Fruit fly (Drosophila melanogaster): ENCODE data around the gene Prim1.

Prim1 gene

dm6 chr3L:8363266-8363665, 23.2 kb downstream of the Prim1 start:
- TF ChIP-seq CG9139 (GFP tag; optimal IDR thresholded peaks at IDR 0.05) (no peak), eg (GFP tag; IDR thresholded peaks at IDR 0.05) (no peak), Gug (GFP tag; IDR thresholded peaks at IDR 0.05) (no peak), Hr4 (GFP tag; optimal IDR thresholded peaks at IDR 0.05) (no peak), fd85E (GFP tag; optimal IDR thresholded peaks at IDR 0.05) (no peak), Hr39 (GFP tag; optimal IDR thresholded peaks at IDR 0.05) (no peak), CG6854 (GFP tag; optimal IDR thresholded peaks at IDR 0.05) (no peak), spab (GFP tag; optimal IDR thresholded peaks at IDR 0.05) (no peak), ss (GFP tag; optimal IDR thresholded peaks at IDR 0.05) (no peak), Blimp-1 (GFP tag; optimal IDR thresholded peaks at IDR 0.05) (no peak), Sox14 (GFP tag; optimal IDR thresholded peaks at IDR 0.05) (no peak), CG6808 (GFP tag; optimal IDR thresholded peaks at IDR 0.05) (no peak), pdm3 (GFP tag; optimal IDR thresholded peaks at IDR 0.05) (no peak), CG6792 (GFP tag; optimal IDR thresholded peaks at IDR 0.05) (no peak), achi (GFP tag; optimal IDR thresholded peaks at IDR 0.05) (no peak), cyc (GFP tag; optimal IDR thresholded peaks at IDR 0.05) (no peak)

dm6 chr3L:8368694-8369344, 28.7 kb downstream of the Prim1 start:
- TF ChIP-seq CG10631 (GFP tag; optimal IDR thresholded peaks at IDR 0.05), result no peak
- TF ChIP-seq Smox (GFP tag; optimal IDR thresholded peaks at IDR 0.05), result peak; percentile 76
- no peak for TF ChIP-seq Gug (GFP tag; IDR thresholded peaks at IDR 0.05)
- no peak for TF ChIP-seq CG15336 (GFP tag; IDR thresholded peaks at IDR 0.05)
- TF ChIP-seq Ets96B (tag; optimal IDR thresholded peaks at IDR 0.05), result no peak
- TF ChIP-seq esn (GFP tag; optimal IDR thresholded peaks at IDR 0.05), result peak; percentile 76
- TF ChIP-seq CG11902 (GFP tag; optimal IDR thresholded peaks at IDR 0.05), result peak; percentile 44
- TF ChIP-seq Sox102F (GFP tag; optimal IDR thresholded peaks at IDR 0.05), result peak; percentile 60
- TF ChIP-seq fkh (GFP tag; optimal IDR thresholded peaks at IDR 0.05), result no peak
- no peak for TF ChIP-seq dac (GFP tag; optimal IDR thresholded peaks at IDR 0.05)
- peak; percentile 4 for TF ChIP-seq CG6854 (GFP tag; optimal IDR thresholded peaks at IDR 0.05)
- peak; percentile 35 for TF ChIP-seq acj6 (GFP tag; optimal IDR thresholded peaks at IDR 0.05)
- TF ChIP-seq CG10669 (GFP tag; optimal IDR thresholded peaks at IDR 0.05), result no peak
- no peak for TF ChIP-seq CG11294 (GFP tag; IDR thresholded peaks at IDR 0.05)
- TF ChIP-seq CG8119 (GFP tag; IDR thresholded peaks at IDR 0.05), result no peak
- TF ChIP-seq ss (GFP tag; optimal IDR thresholded peaks at IDR 0.05), result no peak
- TF ChIP-seq Sox14 (GFP tag; optimal IDR thresholded peaks at IDR 0.05), result peak; percentile 47
- TF ChIP-seq cyc (GFP tag; optimal IDR thresholded peaks at IDR 0.05), result peak; percentile 77
- no peak for TF ChIP-seq CG11762 (GFP tag; optimal IDR thresholded peaks at IDR 0.05; ENCODE audit: insufficient read depth)
- TF ChIP-seq Hr38 (GFP tag; optimal IDR thresholded peaks at IDR 0.05), result no peak
- no peak for TF ChIP-seq CG1621 (tag; optimal IDR thresholded peaks at IDR 0.05)
- peak; percentile 42 for TF ChIP-seq vri (GFP tag; optimal IDR thresholded peaks at IDR 0.05)
- no peak for TF ChIP-seq CG8319 (GFP tag; optimal IDR thresholded peaks at IDR 0.05)
- peak; percentile 23 for TF ChIP-seq pdm3 (GFP tag; optimal IDR thresholded peaks at IDR 0.05)
- TF ChIP-seq svp (GFP tag), result peak; percentile 88
- peak; percentile 54; the same call in 1 of the 3 replicates for TF ChIP-seq CG6163 (GFP tag; IDR thresholded peaks at IDR 0.05)
- TF ChIP-seq Ets21C (GFP tag; optimal IDR thresholded peaks at IDR 0.05), result peak; percentile 48
- TF ChIP-seq CG6276 (GFP tag; optimal IDR thresholded peaks at IDR 0.05), result no peak
- peak; percentile 2 for TF ChIP-seq Eip93F (GFP tag; optimal IDR thresholded peaks at IDR 0.05)
- no peak for TF ChIP-seq CG34406 (GFP tag; optimal IDR thresholded peaks at IDR 0.05)
- TF ChIP-seq achi (GFP tag; optimal IDR thresholded peaks at IDR 0.05), result no peak
- no peak for TF ChIP-seq eg (GFP tag; IDR thresholded peaks at IDR 0.05)
- TF ChIP-seq lz (GFP tag; optimal IDR thresholded peaks at IDR 0.05), result peak; percentile 56
- peak; percentile 78 for TF ChIP-seq CG31627 (GFP tag; optimal IDR thresholded peaks at IDR 0.05)
- TF ChIP-seq Lpt (GFP tag; optimal IDR thresholded peaks at IDR 0.05), result no peak
- TF ChIP-seq CG6808 (GFP tag; optimal IDR thresholded peaks at IDR 0.05), result no peak
- TF ChIP-seq CG3919 (GFP tag; optimal IDR thresholded peaks at IDR 0.05), result peak; percentile 42
- TF ChIP-seq Eip75B (GFP tag; optimal IDR thresholded peaks at IDR 0.05), result no peak
- TF ChIP-seq net (GFP tag; optimal IDR thresholded peaks at IDR 0.05), result no peak
- TF ChIP-seq CG9139 (GFP tag; optimal IDR thresholded peaks at IDR 0.05), result no peak
- TF ChIP-seq Eip78C (GFP tag), result peak; percentile 60
- no peak for TF ChIP-seq CG3032 (tag; optimal IDR thresholded peaks at IDR 0.05)
- no peak for TF ChIP-seq CG7368 (GFP tag; optimal IDR thresholded peaks at IDR 0.05)
- no peak for TF ChIP-seq Hr4 (GFP tag; optimal IDR thresholded peaks at IDR 0.05)

Measured in whole organism, prepupa.